Worm (Caenorhabditis elegans) whole organism, young adult: ENCODE measurements around the gene clec-229.

Source experiments
- B0336.3 ChIP-seq: fragments of 200-800 bp; sonication (Bioruptor generic); IDR thresholded peaks from 2 replicates; pipeline ENCODE4 v1.3.6; 2022; ENCODE audit warnings: missing genetic modification characterization, missing compliant biosample characterization
- F37B4.10 ChIP-seq: fragments of 200-800 bp; sonication (Bioruptor generic); IDR thresholded peaks from 2 replicates; pipeline ENCODE4 v1.3.6; 2022; ENCODE audit warnings: missing genetic modification characterization, missing compliant biosample characterization
- F49E8.2 ChIP-seq: sonication (generic microtip); optimal IDR thresholded peaks from 3 replicates; lab custom pipeline; 2017; ENCODE audit warnings: missing genetic modification characterization, mild to moderate bottlenecking, missing compliant biosample characterization, antibody characterized with exemption, moderate library complexity; ENCODE audit not compliant: insufficient read depth
- T07F8.4 ChIP-seq: sonication (generic microtip); optimal IDR thresholded peaks from 2 replicates; lab custom pipeline; 2016; ENCODE audit warnings: mild to moderate bottlenecking, missing genetic modification characterization, moderate library complexity, missing compliant biosample characterization
- ZK185.1 ChIP-seq: sonication (generic microtip); optimal IDR thresholded peaks from 2 replicates; lab custom pipeline; 2016; ENCODE audit warnings: mild to moderate bottlenecking, missing genetic modification characterization, missing compliant biosample characterization; ENCODE audit not compliant: poor library complexity, severe bottlenecking
- ccch-3 ChIP-seq: fragments of 200-800 bp; sonication (Bioruptor generic); optimal IDR thresholded peaks from 2 replicates; lab custom pipeline; 2018; ENCODE audit warnings: mild to moderate bottlenecking, missing genetic modification characterization, missing compliant biosample characterization
- ztf-3 ChIP-seq: fragments of 200-800 bp; sonication (Bioruptor generic); optimal IDR thresholded peaks from 2 replicates; lab custom pipeline; 2018; ENCODE audit warnings: mild to moderate bottlenecking, missing genetic modification characterization, missing compliant biosample characterization
- ztf-6 ChIP-seq: fragments of 200-800 bp; sonication (Bioruptor generic); IDR thresholded peaks from 2 replicates; pipeline ENCODE4 v1.3.6; 2022; ENCODE audit warnings: missing genetic modification reagents, missing genetic modification characterization, missing compliant biosample characterization

- TF ChIP-seq ztf-3 (GFP tag; lab: Kevin White, UChicago) (no peak), F37B4.10 (GFP tag; lab: Robert Waterston, UW) (no peak), B0336.3 (GFP tag; lab: Robert Waterston, UW) (no peak), ztf-6 (no peak), T07F8.4 (tag; lab: Kevin White, UChicago) (no peak), ccch-3 (GFP tag; lab: Kevin White, UChicago) (no peak), F49E8.2 (no peak), ZK185.1 (tag; lab: Kevin White, UChicago) (no peak)
These were observed 32.3 kb downstream of the clec-229 start, which contains the start of gene srz-10 for ce11 chrV:15309011-15309410.
